Fruit fly (Drosophila melanogaster): ENCODE measurements around the gene nonA-l.

nonA-l gene

dm6 chr3R:16652091-16652490 is 12.1 kb downstream of the nonA-l start, which contains the start of gene CG14907 (continued):
- TF ChIP-seq CG9817 (tag; optimal IDR thresholded peaks at IDR 0.05): no peak
- TF ChIP-seq CG12104 (GFP tag; optimal IDR thresholded peaks at IDR 0.05): no peak
- TF ChIP-seq CG6654 (GFP tag; optimal IDR thresholded peaks at IDR 0.05): no peak
- TF ChIP-seq run (tag; optimal IDR thresholded peaks at IDR 0.05): no peak
- TF ChIP-seq ERR (GFP tag; optimal IDR thresholded peaks at IDR 0.05): no peak
- TF ChIP-seq trh (GFP tag; optimal IDR thresholded peaks at IDR 0.05): no peak
- TF ChIP-seq CG16815 (GFP tag; optimal IDR thresholded peaks at IDR 0.05): no peak
- TF ChIP-seq CG8388 (GFP tag; optimal IDR thresholded peaks at IDR 0.05): no peak
- TF ChIP-seq dysf (GFP tag; IDR thresholded peaks at IDR 0.05): no peak
- TF ChIP-seq CG17328 (GFP tag; IDR thresholded peaks at IDR 0.05): no peak
- no peak for TF ChIP-seq CG11723 (GFP tag; optimal IDR thresholded peaks at IDR 0.05)
- TF ChIP-seq CG10979 (tag; optimal IDR thresholded peaks at IDR 0.05): no peak
- no peak for TF ChIP-seq CG13894 (tag; optimal IDR thresholded peaks at IDR 0.05)
- no peak for TF ChIP-seq hkb (optimal IDR thresholded peaks at IDR 0.05)
- TF ChIP-seq hkb (GFP tag; IDR thresholded peaks at IDR 0.05): no peak
- no peak for TF ChIP-seq CG17186 (GFP tag; optimal IDR thresholded peaks at IDR 0.05)
- 0 out of 2 replicates have a peak, but pooled peaks have one; percentile 35 for TF ChIP-seq chm (GFP tag; IDR thresholded peaks at IDR 0.05)
- TF ChIP-seq br (optimal IDR thresholded peaks at IDR 0.05): no peak
- TF ChIP-seq kay (GFP tag; optimal IDR thresholded peaks at IDR 0.05): peak; percentile 91
- no peak for TF ChIP-seq Dip3 (GFP tag; optimal IDR thresholded peaks at IDR 0.05)
- TF ChIP-seq Six4 (GFP tag; optimal IDR thresholded peaks at IDR 0.05): no peak
- no peak for TF ChIP-seq nerfin-1 (tag; optimal IDR thresholded peaks at IDR 0.05)
- no peak for TF ChIP-seq CG12942 (GFP tag; optimal IDR thresholded peaks at IDR 0.05)
- no peak for TF ChIP-seq dati (GFP tag; IDR thresholded peaks at IDR 0.05)
- no peak for TF ChIP-seq mam (GFP tag; optimal IDR thresholded peaks at IDR 0.05)
- TF ChIP-seq ac (GFP tag; optimal IDR thresholded peaks at IDR 0.05): no peak
- TF ChIP-seq gro (GFP tag; optimal IDR thresholded peaks at IDR 0.05): no peak
- no peak for TF ChIP-seq tx (GFP tag; optimal IDR thresholded peaks at IDR 0.05)
- no peak for TF ChIP-seq pita (GFP tag; optimal IDR thresholded peaks at IDR 0.05)
- TF ChIP-seq fru (optimal IDR thresholded peaks at IDR 0.05): no peak
- peak; percentile 65 for TF ChIP-seq nerfin-2 (GFP tag; IDR thresholded peaks at IDR 0.05; ENCODE audit: partially characterized antibody)
- no peak for TF ChIP-seq D (optimal IDR thresholded peaks at IDR 0.05)
- no peak for TF ChIP-seq D (GFP tag; optimal IDR thresholded peaks at IDR 0.05)
- TF ChIP-seq Antp (GFP tag; optimal IDR thresholded peaks at IDR 0.05): no peak
- no peak for TF ChIP-seq CG31224 (GFP tag; IDR thresholded peaks at IDR 0.05)
- no peak for TF ChIP-seq Sox100B (GFP tag; optimal IDR thresholded peaks at IDR 0.05)
- peak; percentile 12 for TF ChIP-seq YL-1 (GFP tag; optimal IDR thresholded peaks at IDR 0.05)
- no peak for TF ChIP-seq Trl (optimal IDR thresholded peaks at IDR 0.05)
- TF ChIP-seq Trl (GFP tag; optimal IDR thresholded peaks at IDR 0.05): no peak
- TF ChIP-seq CG7786 (GFP tag; optimal IDR thresholded peaks at IDR 0.05): no peak
- no peak for TF ChIP-seq tll (GFP tag; optimal IDR thresholded peaks at IDR 0.05)
- TF ChIP-seq Mad (GFP tag; optimal IDR thresholded peaks at IDR 0.05): no peak
- no peak for TF ChIP-seq CG14050 (GFP tag; IDR thresholded peaks at IDR 0.05)
- no peak for TF ChIP-seq Stat92E (GFP tag; optimal IDR thresholded peaks at IDR 0.05)
- no peak for TF ChIP-seq croc (GFP tag; conservative IDR thresholded peaks at IDR 0.05)
- TF ChIP-seq CG11504 (tag; optimal IDR thresholded peaks at IDR 0.05): no peak
- TF ChIP-seq CG11085 (GFP tag; IDR thresholded peaks at IDR 0.05): no peak
- TF ChIP-seq pan (optimal IDR thresholded peaks at IDR 0.05): no peak
- no peak for TF ChIP-seq pan (GFP tag; optimal IDR thresholded peaks at IDR 0.05 in 1 of 2, IDR thresholded peaks at IDR 0.05 in 1 of 2)
- TF ChIP-seq ems (GFP tag; optimal IDR thresholded peaks at IDR 0.05): no peak
- no peak for TF ChIP-seq tup (GFP tag; optimal IDR thresholded peaks at IDR 0.05)
- TF ChIP-seq CG4404 (GFP tag; IDR thresholded peaks at IDR 0.05): no peak
- peak; percentile 18 for TF ChIP-seq Ets97D (GFP tag; optimal IDR thresholded peaks at IDR 0.05)
- no peak for TF ChIP-seq HmgD (GFP tag; optimal IDR thresholded peaks at IDR 0.05)

Measured in whole organism, embryonic.